Fruit fly (Drosophila melanogaster): ENCODE results near the gene erm.

The erm gene

dm6 chr2L:1901269-1901668 is 68.9 kb downstream of the erm start:
- no peak for TF ChIP-seq noc (tag; optimal IDR thresholded peaks at IDR 0.05)
